Worm (Caenorhabditis elegans): ENCODE data around the gene C17B7.3.

ce11 chrV:3357106-3357505 is 14.5 kb downstream of the C17B7.3 start, which contains the start of gene scrm-3:
- no peak for TF ChIP-seq lsy-2 (tag; optimal IDR thresholded peaks at IDR 0.05)
- TF ChIP-seq blmp-1 (tag; optimal IDR thresholded peaks at IDR 0.05) = no peak

Measured in whole organism, mixed stage, embryonic.